Fruit fly (Drosophila melanogaster) whole organism, embryonic: ENCODE measurements around the gene Hip1.

Experiments used
- CG11723 ChIP-seq: fragments of 200-800 bp; sonication (Bioruptor generic); optimal IDR thresholded peaks from 2 replicates; lab custom pipeline; 2017; ENCODE audit warnings: missing biosample characterization, mild to moderate bottlenecking, missing genetic modification characterization
- CG13424 ChIP-seq: fragments of 200-800 bp; sonication (Bioruptor generic); optimal IDR thresholded peaks from 2 replicates; lab custom pipeline; 2019; ENCODE audit warnings: missing biosample characterization, mild to moderate bottlenecking, missing genetic modification characterization, moderate library complexity
- CG13775 ChIP-seq: fragments of 200-800 bp; sonication (Bioruptor generic); optimal IDR thresholded peaks from 3 replicates; lab custom pipeline; 2017; ENCODE audit warnings: missing biosample characterization, mild to moderate bottlenecking, missing genetic modification characterization
- CG16779 ChIP-seq: fragments of 200-800 bp; sonication (Bioruptor generic); IDR thresholded peaks from 2 replicates; pipeline ENCODE4 v1.3.6; 2022; ENCODE audit warnings: missing biosample characterization, missing genetic modification characterization
- CG16813 ChIP-seq: fragments of 200-800 bp; sonication (Bioruptor generic); IDR thresholded peaks from 3 replicates; pipeline ENCODE4 v1.3.6; 2022; ENCODE audit warnings: missing biosample characterization, missing genetic modification characterization; ENCODE audit not compliant: partially characterized antibody
- Gug ChIP-seq: fragments of 200-800 bp; sonication (Bioruptor generic); IDR thresholded peaks from 4 replicates; pipeline ENCODE4 v1.3.6; 2022; ENCODE audit warnings: missing biosample characterization, missing genetic modification characterization
- az2 ChIP-seq: fragments of 200-800 bp; sonication (Bioruptor generic); optimal IDR thresholded peaks from 3 replicates; lab custom pipeline; 2016; ENCODE audit warnings: missing biosample characterization, missing genetic modification characterization
- br ChIP-seq: fragments of >200 bp; optimal IDR thresholded peaks from 2 replicates; lab custom pipeline; 2017
- en ChIP-seq: fragments of 200-800 bp; sonication (Bioruptor generic); optimal IDR thresholded peaks from 2 replicates; lab custom pipeline; 2016; ENCODE audit warnings: missing biosample characterization, missing genetic modification characterization

DNA sequence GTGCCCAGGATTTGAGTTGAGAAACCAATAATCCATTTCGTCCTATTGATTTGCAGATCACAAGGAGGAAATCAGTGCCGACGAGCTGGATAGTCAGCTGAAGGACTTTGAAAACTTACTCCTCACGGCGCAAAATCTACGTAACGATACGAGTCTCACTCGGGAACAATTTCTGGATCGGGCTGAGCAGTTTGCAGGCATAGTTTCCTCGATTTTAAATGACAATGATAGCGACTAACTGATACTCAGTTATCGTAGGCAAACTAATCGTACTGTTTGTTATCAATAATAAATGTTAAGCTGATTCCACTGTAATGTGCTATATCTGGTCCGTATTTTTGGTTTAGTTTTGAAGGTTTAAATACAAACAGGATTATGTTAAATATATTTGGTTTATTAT is 27.1 kb downstream of the Hip1 start:
- TF ChIP-seq az2 (GFP tag; lab: Kevin White, UChicago) (no peak), en (no peak), br (lab: Kevin White, UChicago) (no peak), CG13775 (no peak), CG11723 (GFP tag; lab: Kevin White, UChicago) (no peak), CG16813 (GFP tag; lab: Robert Waterston, UW) (no peak), CG16779 (GFP tag; lab: Robert Waterston, UW) (no peak), CG13424 (tag; lab: Kevin White, UChicago) (no peak), Gug (GFP tag; lab: Robert Waterston, UW) (no peak)
